Worm (Caenorhabditis elegans): ENCODE data around the gene Y50D4A.4.

Gene Y50D4A.4

ce11 chrV:1157443-1157842 lies 38.5 kb downstream of the Y50D4A.4 start:
- TF ChIP-seq hlh-30 (tag; optimal IDR thresholded peaks at IDR 0.05; ENCODE audit: insufficient read depth) (no peak), ceh-20 (GFP tag; IDR thresholded peaks at IDR 0.05) (no peak), nhr-77 (tag; optimal IDR thresholded peaks at IDR 0.05) (peak; percentile 2), dmd-9 (GFP tag; IDR thresholded peaks at IDR 0.05) (no peak), spr-3 (GFP tag; optimal IDR thresholded peaks at IDR 0.05) (no peak), pha-4 (GFP tag; IDR thresholded peaks at IDR 0.05) (0 out of 2 replicates have a peak, but pooled peaks have one; percentile 11), pha-4 (tag; optimal IDR thresholded peaks at IDR 0.05) (no peak), arid-1 (GFP tag; conservative IDR thresholded peaks at IDR 0.05) (no peak), lim-7 (GFP tag; IDR thresholded peaks at IDR 0.05) (no peak), lin-1 (GFP tag; IDR thresholded peaks at IDR 0.05) (no peak), lin-38 (GFP tag; IDR thresholded peaks at IDR 0.05) (no peak; the same call in 1 of the 2 replicates), tra-1 (GFP tag; IDR thresholded peaks at IDR 0.05) (0 out of 2 replicates have a peak, but pooled peaks have one; percentile 10), pqm-1 (tag; optimal IDR thresholded peaks at IDR 0.05) (no peak), cey-2 (tag; optimal IDR thresholded peaks at IDR 0.05; ENCODE audit: borderline replicate concordance, insufficient read depth) (no peak), aha-1 (tag) (peak; percentile 85), zag-1 (tag; optimal IDR thresholded peaks at IDR 0.05) (no peak), nhr-237 (tag; optimal IDR thresholded peaks at IDR 0.05) (no peak), F10B5.3 (tag; optimal IDR thresholded peaks at IDR 0.05) (no peak), hif-1 (tag; optimal IDR thresholded peaks at IDR 0.05) (no peak), ama-1 (optimal IDR thresholded peaks at IDR 0.05) (peak; percentile 87), nhr-48 (tag; optimal IDR thresholded peaks at IDR 0.05) (no peak), F37D6.2 (tag; optimal IDR thresholded peaks at IDR 0.05) (no peak), ceh-32 (tag; optimal IDR thresholded peaks at IDR 0.05; ENCODE audit: poor library complexity) (no peak), egl-27 (tag; optimal IDR thresholded peaks at IDR 0.05) (no peak), ctbp-1 (GFP tag; IDR thresholded peaks at IDR 0.05) (0 out of 2 replicates have a peak, but pooled peaks have one; percentile 7), tag-97 (GFP tag; IDR thresholded peaks at IDR 0.05) (no peak)

ce11 chrV:1156431-1156830 lies 39.5 kb downstream of the Y50D4A.4 start:
- TF ChIP-seq ama-1 (optimal IDR thresholded peaks at IDR 0.05) (peak; percentile 55), cey-2 (tag; optimal IDR thresholded peaks at IDR 0.05; ENCODE audit: borderline replicate concordance, insufficient read depth) (no peak), dmd-6 (GFP tag; IDR thresholded peaks at IDR 0.05) (no peak), set-16 (GFP tag; IDR thresholded peaks at IDR 0.05) (no peak), fkh-10 (GFP tag; optimal IDR thresholded peaks at IDR 0.05) (no peak), aha-1 (tag) (peak; percentile 94), ztf-7 (tag; optimal IDR thresholded peaks at IDR 0.05) (no peak), R02D3.7 (tag; optimal IDR thresholded peaks at IDR 0.05) (no peak), madf-9 (GFP tag; conservative IDR thresholded peaks at IDR 0.05) (no peak), madf-5 (GFP tag; IDR thresholded peaks at IDR 0.05) (no peak)

DNA sequence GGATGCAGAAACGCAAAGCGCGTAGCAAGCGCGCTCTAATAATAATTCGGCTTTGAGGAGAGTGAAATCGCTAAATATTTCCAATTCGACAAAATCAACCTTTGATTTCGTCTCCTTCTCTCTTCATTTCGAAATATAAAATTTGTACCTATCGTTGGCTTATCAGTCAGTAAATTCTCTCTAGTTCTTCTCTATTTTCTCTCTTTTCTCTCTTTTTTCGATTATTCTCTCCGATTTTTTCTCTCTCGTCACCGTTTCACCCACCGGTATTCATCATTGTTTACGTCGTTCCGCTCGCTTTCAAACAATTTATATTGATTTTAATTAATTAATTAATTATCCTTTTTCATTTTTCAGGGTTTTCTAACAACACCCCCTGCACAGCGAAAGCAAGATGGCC lies 40.0 kb downstream of the Y50D4A.4 start, which contains the start of gene cmd-1:
Gene cmd-1, plus strand, starts transcription at position 358 of the 400 bp plus-strand sequence.
- TF ChIP-seq F37D6.2 (tag; optimal IDR thresholded peaks at IDR 0.05) (no peak), hlh-11 (tag; optimal IDR thresholded peaks at IDR 0.05) (peak; percentile 28), pqm-1 (tag; optimal IDR thresholded peaks at IDR 0.05) (peak; percentile 36), Y48G9A.11 (GFP tag; IDR thresholded peaks at IDR 0.05) (no peak), lin-38 (GFP tag; IDR thresholded peaks at IDR 0.05) (peak; percentile 30; the same call in 1 of the 2 replicates), dpl-1 (GFP tag; optimal IDR thresholded peaks at IDR 0.05) (no peak), lsy-2 (tag; optimal IDR thresholded peaks at IDR 0.05) (peak in 1 of 2 experiments; percentile 31), dmd-6 (GFP tag; IDR thresholded peaks at IDR 0.05) (peak; percentile 49), sdz-12 (GFP tag; optimal IDR thresholded peaks at IDR 0.05) (no peak), daf-16 (GFP tag; optimal IDR thresholded peaks at IDR 0.05) (no peak), daf-16 (tag; optimal IDR thresholded peaks at IDR 0.05) (peak; percentile 81), nhr-28 (tag; optimal IDR thresholded peaks at IDR 0.05) (peak; percentile 74), arid-1 (GFP tag; conservative IDR thresholded peaks at IDR 0.05) (0 out of 2 replicates have a peak, but pooled peaks have one; percentile 23), nhr-77 (tag; optimal IDR thresholded peaks at IDR 0.05) (no peak), dve-1 (tag; optimal IDR thresholded peaks at IDR 0.05; ENCODE audit: insufficient read depth) (peak; percentile 22), mxl-2 (GFP tag; conservative IDR thresholded peaks at IDR 0.05) (no peak)

All from whole organism, L4 larva.